Fruit fly (Drosophila melanogaster) whole organism, embryonic: ENCODE measurements around the gene CG32373.

Experiments
- Antp ChIP-seq: fragments of 200-800 bp; sonication (Bioruptor generic); optimal IDR thresholded peaks from 3 replicates; lab custom pipeline; 2016; ENCODE audit warnings: missing biosample characterization, missing genetic modification characterization
- CG11504 ChIP-seq: fragments of 200-800 bp; sonication (Bioruptor generic); optimal IDR thresholded peaks from 3 replicates; lab custom pipeline; 2019; ENCODE audit warnings: missing biosample characterization, mild to moderate bottlenecking, missing genetic modification characterization, moderate library complexity
- CG1233 ChIP-seq: fragments of 200-800 bp; sonication (Bioruptor generic); optimal IDR thresholded peaks from 4 replicates; lab custom pipeline; 2018; ENCODE audit warnings: missing biosample characterization, mild to moderate bottlenecking, missing genetic modification characterization
- CG12769 ChIP-seq: fragments of 200-800 bp; sonication (Bioruptor generic); optimal IDR thresholded peaks from 2 replicates; lab custom pipeline; 2019; ENCODE audit warnings: missing biosample characterization, mild to moderate bottlenecking, missing genetic modification characterization, moderate library complexity
- CG15011 ChIP-seq: fragments of 200-800 bp; sonication (Bioruptor generic); optimal IDR thresholded peaks from 3 replicates; lab custom pipeline; 2018; ENCODE audit warnings: missing biosample characterization, mild to moderate bottlenecking, missing genetic modification characterization
- CG17361 ChIP-seq: fragments of 200-800 bp; sonication (Bioruptor generic); IDR thresholded peaks from 3 replicates; pipeline ENCODE4 v1.3.6; 2022; ENCODE audit warnings: missing biosample characterization, missing genetic modification characterization
- CG17385 ChIP-seq: fragments of 200-800 bp; sonication (Bioruptor generic); optimal IDR thresholded peaks from 3 replicates; lab custom pipeline; 2018; ENCODE audit warnings: missing biosample characterization, mild to moderate bottlenecking, missing genetic modification characterization
- CG1792 ChIP-seq: fragments of 200-800 bp; sonication (Bioruptor generic); optimal IDR thresholded peaks from 2 replicates; lab custom pipeline; 2016; ENCODE audit warnings: missing biosample characterization, missing genetic modification characterization
- CG6254 ChIP-seq: fragments of 200-800 bp; sonication (Bioruptor generic); optimal IDR thresholded peaks from 3 replicates; lab custom pipeline; 2017; ENCODE audit warnings: mild to moderate bottlenecking, missing biosample characterization, missing genetic modification reagents, missing genetic modification characterization
- CG6813 ChIP-seq: fragments of 200-800 bp; sonication (Bioruptor generic); optimal IDR thresholded peaks from 2 replicates; lab custom pipeline; 2017; ENCODE audit warnings: missing biosample characterization, missing genetic modification characterization, mild to moderate bottlenecking, moderate library complexity, missing genetic modification reagents
- CG7271 ChIP-seq: fragments of 200-800 bp; sonication (Bioruptor generic); optimal IDR thresholded peaks from 2 replicates; lab custom pipeline; 2018; ENCODE audit warnings: missing biosample characterization, mild to moderate bottlenecking, missing genetic modification characterization, moderate library complexity
- CG7987 ChIP-seq: fragments of 200-800 bp; sonication (Bioruptor generic); optimal IDR thresholded peaks from 2 replicates; lab custom pipeline; 2018; ENCODE audit warnings: missing biosample characterization, mild to moderate bottlenecking, missing genetic modification characterization, moderate library complexity
- CG9437 ChIP-seq: fragments of 200-800 bp; sonication (Bioruptor generic); optimal IDR thresholded peaks from 2 replicates; lab custom pipeline; 2018; ENCODE audit warnings: missing biosample characterization, mild to moderate bottlenecking, missing genetic modification characterization
- D19A ChIP-seq: fragments of 200-800 bp; optimal IDR thresholded peaks from 3 replicates; lab custom pipeline; 2019; ENCODE audit warnings: missing biosample characterization, mild to moderate bottlenecking, missing genetic modification characterization, moderate library complexity
- D19B ChIP-seq: fragments of 200-800 bp; sonication (Bioruptor generic); optimal IDR thresholded peaks from 2 replicates; lab custom pipeline; 2017; ENCODE audit warnings: missing biosample characterization, mild to moderate bottlenecking, missing genetic modification characterization
- Fer2 ChIP-seq: fragments of 200-800 bp; sonication (Bioruptor generic); optimal IDR thresholded peaks from 2 replicates; lab custom pipeline; 2018; ENCODE audit warnings: missing biosample characterization, mild to moderate bottlenecking, missing genetic modification characterization, moderate library complexity
- Hand ChIP-seq: fragments of 200-800 bp; sonication (Bioruptor generic); optimal IDR thresholded peaks from 2 replicates; lab custom pipeline; 2017; ENCODE audit warnings: mild to moderate bottlenecking, missing biosample characterization, missing genetic modification reagents, missing genetic modification characterization
- Med ChIP-seq: fragments of 200-800 bp; sonication (Bioruptor generic); peaks from one replicate; lab custom pipeline; 2016; ENCODE audit warnings: missing biosample characterization, missing genetic modification characterization, mild to moderate bottlenecking, inconsistent platforms, moderate library complexity
- Pdp1 ChIP-seq, 2 experiments: fragments of 200-800 bp; sonication (Bioruptor generic); optimal IDR thresholded peaks; 3 replicates each; lab custom pipeline; 2016; ENCODE audit warnings: missing biosample characterization in 2 of 2, missing genetic modification characterization in 2 of 2, mild to moderate bottlenecking in 1 of 2, moderate library complexity in 1 of 2
- Poxn ChIP-seq: fragments of 200-800 bp; sonication (Bioruptor generic); IDR thresholded peaks from 2 replicates; pipeline ENCODE4 v1.3.6; 2022; ENCODE audit warnings: missing biosample characterization, missing genetic modification characterization
- Scr ChIP-seq: fragments of 200-800 bp; sonication (Bioruptor generic); IDR thresholded peaks from 2 replicates; pipeline ENCODE4 v1.3.6; 2022; ENCODE audit warnings: missing biosample characterization, missing genetic modification characterization; ENCODE audit not compliant: partially characterized antibody
- bab2 ChIP-seq: fragments of 200-800 bp; sonication (Bioruptor generic); optimal IDR thresholded peaks from 2 replicates; lab custom pipeline; 2016; ENCODE audit warnings: missing biosample characterization, missing genetic modification characterization
- bsh ChIP-seq, 2 experiments: fragments of 200-800 bp; sonication (Bioruptor generic); optimal IDR thresholded peaks; 2 replicates each; lab custom pipeline; 2017 to 2018; ENCODE audit warnings: mild to moderate bottlenecking in 2 of 2, missing biosample characterization in 2 of 2, missing genetic modification characterization in 2 of 2, moderate library complexity in 1 of 2
- cg ChIP-seq: fragments of 200-800 bp; sonication (Bioruptor generic); optimal IDR thresholded peaks from 3 replicates; lab custom pipeline; 2019; ENCODE audit warnings: missing biosample characterization, mild to moderate bottlenecking, missing genetic modification characterization, moderate library complexity
- ci ChIP-seq: fragments of 200-800 bp; sonication (Bioruptor generic); IDR thresholded peaks from 3 replicates; pipeline ENCODE4 v1.3.6; 2022; ENCODE audit warnings: missing biosample characterization, missing genetic modification characterization
- crol ChIP-seq: fragments of 200-800 bp; sonication (Bioruptor generic); IDR thresholded peaks from 2 replicates; pipeline ENCODE4 v1.3.6; 2022; ENCODE audit warnings: missing biosample characterization, missing genetic modification characterization
- da ChIP-seq: fragments of 200-800 bp; sonication (Bioruptor generic); optimal IDR thresholded peaks from 2 replicates; lab custom pipeline; 2016; ENCODE audit warnings: missing biosample characterization, missing genetic modification characterization
- eve ChIP-seq, 2 experiments: fragments of >200 bp; optimal IDR thresholded peaks; 2 replicates each; lab custom pipeline; 2017; ENCODE audit warnings: missing biosample characterization in 2 of 2, missing genetic modification characterization in 2 of 2
- kni ChIP-seq: fragments of 200-800 bp; sonication (Bioruptor generic); optimal IDR thresholded peaks from 3 replicates; lab custom pipeline; 2017; ENCODE audit warnings: mild to moderate bottlenecking, missing biosample characterization, missing genetic modification reagents, missing genetic modification characterization
- lbe ChIP-seq: fragments of 200-800 bp; sonication (Bioruptor generic); optimal IDR thresholded peaks from 2 replicates; lab custom pipeline; 2016; ENCODE audit warnings: missing biosample characterization, mild to moderate bottlenecking, missing genetic modification characterization
- nerfin-2 ChIP-seq: fragments of 200-800 bp; sonication (Bioruptor generic); IDR thresholded peaks from 2 replicates; pipeline ENCODE4 v1.3.6; 2022; ENCODE audit warnings: missing biosample characterization, missing genetic modification characterization; ENCODE audit not compliant: partially characterized antibody
- nom ChIP-seq: fragments of 200-800 bp; sonication (Bioruptor generic); optimal IDR thresholded peaks from 2 replicates; lab custom pipeline; 2017; ENCODE audit warnings: missing biosample characterization, missing genetic modification characterization, mild to moderate bottlenecking, moderate library complexity, missing genetic modification reagents
- pros ChIP-seq: fragments of 200-800 bp; sonication (Bioruptor generic); optimal IDR thresholded peaks from 3 replicates; lab custom pipeline; 2019; ENCODE audit warnings: missing biosample characterization, mild to moderate bottlenecking, missing genetic modification characterization, moderate library complexity
- psq ChIP-seq: fragments of 200-800 bp; sonication (Bioruptor generic); optimal IDR thresholded peaks from 2 replicates; lab custom pipeline; 2017; ENCODE audit warnings: missing biosample characterization, missing genetic modification characterization
- pum ChIP-seq: fragments of 200-800 bp; sonication (Bioruptor generic); optimal IDR thresholded peaks from 2 replicates; lab custom pipeline; 2016; ENCODE audit warnings: missing biosample characterization, missing genetic modification characterization
- rib ChIP-seq: fragments of 200-800 bp; sonication (Bioruptor generic); IDR thresholded peaks from 2 replicates; pipeline ENCODE4 v1.3.6; 2022; ENCODE audit warnings: missing biosample characterization, missing genetic modification characterization
- sd ChIP-seq: fragments of 200-800 bp; sonication (Bioruptor generic); optimal IDR thresholded peaks from 3 replicates; lab custom pipeline; 2018; ENCODE audit warnings: missing biosample characterization, mild to moderate bottlenecking, missing genetic modification characterization, moderate library complexity
- slou ChIP-seq: fragments of 200-800 bp; sonication (Bioruptor generic); optimal IDR thresholded peaks from 3 replicates; lab custom pipeline; 2016; ENCODE audit warnings: missing biosample characterization, missing genetic modification characterization
- sqz ChIP-seq: fragments of 200-800 bp; sonication (Bioruptor generic); optimal IDR thresholded peaks from 3 replicates; lab custom pipeline; 2018; ENCODE audit warnings: missing biosample characterization, mild to moderate bottlenecking, missing genetic modification characterization
- sug ChIP-seq: fragments of 200-800 bp; optimal IDR thresholded peaks from 2 replicates; lab custom pipeline; 2019; ENCODE audit warnings: missing biosample characterization, mild to moderate bottlenecking, missing genetic modification characterization, moderate library complexity
- vnd ChIP-seq: fragments of 200-800 bp; sonication (Bioruptor generic); IDR thresholded peaks from 3 replicates; pipeline ENCODE4 v1.3.6; 2022; ENCODE audit warnings: missing biosample characterization, missing genetic modification characterization; ENCODE audit not compliant: partially characterized antibody
- vvl ChIP-seq: fragments of 200-800 bp; sonication (Bioruptor generic); IDR thresholded peaks from 2 replicates; pipeline ENCODE4 v1.3.6; 2022; ENCODE audit warnings: missing biosample characterization, missing genetic modification characterization
- yki ChIP-seq: fragments of >200 bp; optimal IDR thresholded peaks from 3 replicates; lab custom pipeline; 2018

The CG32373 gene

dm6 chr3L:7804406-7805327 is 154.3 kb downstream of the CG32373 start (continued):
- TF ChIP-seq D19A (tag; lab: Kevin White, UChicago) (peak; percentile 31), CG9437 (GFP tag; lab: Kevin White, UChicago) (peak; percentile 83), nerfin-2 (GFP tag; lab: Robert Waterston, UW) (0 out of 2 replicates have a peak, but pooled peaks have one; percentile 37), sqz (GFP tag; lab: Kevin White, UChicago) (peak; percentile 82), CG17385 (GFP tag; lab: Kevin White, UChicago) (peak; percentile 90), vvl (GFP tag; lab: Robert Waterston, UW) (0 out of 2 replicates have a peak, but pooled peaks have one; percentile 16), slou (GFP tag; lab: Kevin White, UChicago) (no peak), Hand (peak; percentile 16), cg (GFP tag; lab: Kevin White, UChicago) (peak; percentile 80), sd (tag; lab: Kevin White, UChicago) (peak; percentile 39), CG15011 (GFP tag; lab: Kevin White, UChicago) (no peak), CG6813 (GFP tag; lab: Kevin White, UChicago) (no peak), CG17361 (GFP tag; lab: Robert Waterston, UW) (0 out of 3 replicates have a peak, but pooled peaks have one; percentile 11), Pdp1 (GFP tag; optimal IDR thresholded peaks at IDR 0.05; lab: Kevin White, UChicago) (peak in 1 of 2 experiments; percentile 100), ci (GFP tag; lab: Robert Waterston, UW) (peak; percentile 75), CG7271 (no peak), rib (GFP tag; lab: Robert Waterston, UW) (no peak), lbe (no peak), Med (peak; percentile 57), vnd (GFP tag; lab: Robert Waterston, UW) (no peak), kni (GFP tag; lab: Kevin White, UChicago) (peak; percentile 49), CG7987 (peak; percentile 5), CG1792 (GFP tag; lab: Kevin White, UChicago) (no peak), CG12769 (tag; lab: Kevin White, UChicago) (peak; percentile 22), bsh (GFP tag; optimal IDR thresholded peaks at IDR 0.05; lab: Kevin White, UChicago) (peak in 1 of 2 experiments; percentile 28), pum (no peak), bab2 (GFP tag; lab: Kevin White, UChicago) (no peak), Antp (GFP tag; lab: Kevin White, UChicago) (no peak), sug (tag; lab: Kevin White, UChicago) (peak; percentile 66), crol (GFP tag; lab: Robert Waterston, UW) (no peak), CG6254 (GFP tag; lab: Kevin White, UChicago) (peak; percentile 10), pros (GFP tag; lab: Kevin White, UChicago) (peak; percentile 48), psq (GFP tag; lab: Kevin White, UChicago) (no peak), da (GFP tag; lab: Kevin White, UChicago) (no peak), D19B (GFP tag; lab: Kevin White, UChicago) (no peak), yki (lab: Kevin White, UChicago) (peak; percentile 45), nom (GFP tag; lab: Kevin White, UChicago) (peak; percentile 62), CG11504 (peak; percentile 65), eve (GFP tag; optimal IDR thresholded peaks at IDR 0.05; lab: Kevin White, UChicago) (peak in 1 of 2 experiments; percentile 7), Fer2 (tag; lab: Kevin White, UChicago) (no peak), Scr (GFP tag; lab: Robert Waterston, UW) (no peak), Poxn (GFP tag; lab: Robert Waterston, UW) (no peak), CG1233 (GFP tag; lab: Kevin White, UChicago) (no peak)
